Worm (Caenorhabditis elegans) whole organism, late embryonic: ENCODE measurements around the gene R08E5.1.

ENCODE experiments used
- K09A11.1 ChIP-seq: sonication (generic microtip); optimal IDR thresholded peaks from 2 replicates; lab custom pipeline; 2017; ENCODE audit warnings: antibody characterized with exemption, mild to moderate bottlenecking, missing genetic modification characterization, missing compliant biosample characterization; ENCODE audit not compliant: insufficient read depth
- ceh-18 ChIP-seq: sonication (generic microtip); optimal IDR thresholded peaks from 2 replicates; lab custom pipeline; 2016; ENCODE audit warnings: missing genetic modification characterization, missing compliant biosample characterization
- ceh-48 ChIP-seq: sonication (generic microtip); optimal IDR thresholded peaks from 2 replicates; lab custom pipeline; 2016; ENCODE audit warnings: missing genetic modification characterization, inconsistent platforms, missing compliant biosample characterization
- ceh-9 ChIP-seq: sonication (generic microtip); optimal IDR thresholded peaks from 2 replicates; lab custom pipeline; 2016; ENCODE audit warnings: mild to moderate bottlenecking, missing genetic modification characterization, inconsistent platforms, missing compliant biosample characterization
- elt-4 ChIP-seq: sonication (generic microtip); optimal IDR thresholded peaks from 2 replicates; lab custom pipeline; 2016; ENCODE audit warnings: missing genetic modification characterization, missing compliant biosample characterization
- ets-4 ChIP-seq: sonication (generic microtip); optimal IDR thresholded peaks from 2 replicates; lab custom pipeline; 2016; ENCODE audit warnings: missing genetic modification characterization, missing compliant biosample characterization
- fkh-10 ChIP-seq: fragments of 150-350 bp; optimal IDR thresholded peaks from 2 replicates; lab custom pipeline; 2014; ENCODE audit warnings: missing biosample characterization, missing genetic modification reagents, missing genetic modification characterization
- hlh-8 ChIP-seq: sonication (generic microtip); optimal IDR thresholded peaks from 2 replicates; lab custom pipeline; 2016; ENCODE audit warnings: missing genotype, missing genetic modification characterization, missing compliant biosample characterization
- nhr-11 ChIP-seq: fragments of 150-350 bp; optimal IDR thresholded peaks from 2 replicates; lab custom pipeline; 2014; ENCODE audit warnings: missing biosample characterization, missing genetic modification characterization
- pha-4 ChIP-seq: fragments of 150-350 bp; optimal IDR thresholded peaks from 2 replicates; lab custom pipeline; 2018; ENCODE audit warnings: missing biosample characterization, missing genetic modification reagents, missing genetic modification characterization
- pros-1 ChIP-seq: fragments of 150-350 bp; optimal IDR thresholded peaks from 2 replicates; lab custom pipeline; 2014; ENCODE audit warnings: missing biosample characterization, missing genetic modification reagents, missing genetic modification characterization
- syd-9 ChIP-seq: sonication (generic microtip); optimal IDR thresholded peaks from 2 replicates; lab custom pipeline; 2016; ENCODE audit warnings: mild to moderate bottlenecking, missing genetic modification characterization, moderate library complexity, missing compliant biosample characterization
- unc-86 ChIP-seq: sonication (generic microtip); optimal IDR thresholded peaks from 2 replicates; lab custom pipeline; 2016; ENCODE audit warnings: missing genetic modification characterization, missing compliant biosample characterization

ce11 chrV:3750328-3750727, 21.0 kb downstream of the R08E5.1 start:
- TF ChIP-seq ceh-9 (tag; lab: Kevin White, UChicago) (no peak), ceh-18 (no peak), elt-4 (no peak), pha-4 (tag; lab: Kevin White, UChicago) (no peak), unc-86 (tag; lab: Kevin White, UChicago) (no peak), pros-1 (tag; lab: Kevin White, UChicago) (no peak), hlh-8 (no peak), fkh-10 (GFP tag; lab: Kevin White, UChicago) (no peak), K09A11.1 (tag; lab: Kevin White, UChicago) (no peak), nhr-11 (tag; lab: Kevin White, UChicago) (no peak), ets-4 (tag; lab: Kevin White, UChicago) (no peak), syd-9 (tag; lab: Kevin White, UChicago) (no peak), ceh-48 (no peak)
